Worm (Caenorhabditis elegans): ENCODE results near the gene lmtr-2.

DNA sequence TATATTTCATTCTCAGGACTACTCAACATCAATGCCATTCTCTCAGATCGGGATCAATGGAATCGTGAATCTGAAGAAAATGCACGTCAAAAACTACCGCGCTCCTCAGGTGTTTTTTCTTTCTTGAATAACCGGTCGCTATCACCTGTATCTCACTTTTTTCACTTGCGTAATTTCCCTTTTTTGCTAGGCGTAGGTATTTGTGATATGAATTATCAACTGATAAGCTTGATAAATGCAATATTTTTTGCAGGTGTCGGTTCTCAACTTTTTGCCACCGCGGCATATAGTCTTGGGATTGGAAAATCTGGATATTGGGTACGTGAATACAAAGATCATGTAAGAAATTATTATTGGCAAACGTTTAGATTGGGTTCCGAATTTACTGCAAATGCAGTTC lies 44.3 kb upstream of the lmtr-2 start:
- TF ChIP-seq mep-1 (tag; optimal IDR thresholded peaks at IDR 0.05) (no peak), aha-1 (tag) (peak; percentile 31), zip-11 (GFP tag; IDR thresholded peaks at IDR 0.05) (no peak), nhr-76 (tag; optimal IDR thresholded peaks at IDR 0.05) (no peak), unc-62 (GFP tag; optimal IDR thresholded peaks at IDR 0.05 in 1 of 2) (peak in 1 of 2 experiments; percentile 70), unc-62 (tag; optimal IDR thresholded peaks at IDR 0.05) (no peak), mdt-29 (GFP tag; IDR thresholded peaks at IDR 0.05) (no peak), lin-39 (tag; optimal IDR thresholded peaks at IDR 0.05) (no peak), Y75B8A.6 (GFP tag; IDR thresholded peaks at IDR 0.05) (no peak), skn-1 (tag; optimal IDR thresholded peaks at IDR 0.05) (no peak), attf-4 (tag; optimal IDR thresholded peaks at IDR 0.05) (no peak), F49E8.2 (tag; optimal IDR thresholded peaks at IDR 0.05; ENCODE audit: borderline replicate concordance) (no peak), D1046.2 (GFP tag; IDR thresholded peaks at IDR 0.05) (no peak)

Data from whole organism, L4 larva.